Worm (Caenorhabditis elegans) whole organism, late embryonic: ENCODE data around the gene ugt-46.

ENCODE experiments used
- F13H6.1 ChIP-seq: sonication (generic microtip); optimal IDR thresholded peaks from 2 replicates; lab custom pipeline; 2016; ENCODE audit warnings: missing genetic modification characterization, missing compliant biosample characterization
- ama-1 ChIP-seq: fragments of 150-350 bp; optimal IDR thresholded peaks from 2 replicates; lab custom pipeline; 2014
- ceh-14 ChIP-seq: sonication (generic microtip); optimal IDR thresholded peaks from 2 replicates; lab custom pipeline; 2016; ENCODE audit warnings: missing genotype, missing genetic modification characterization, missing compliant biosample characterization
- ceh-2 ChIP-seq: sonication (generic microtip); optimal IDR thresholded peaks from 2 replicates; lab custom pipeline; 2016; ENCODE audit warnings: missing genotype, missing genetic modification characterization, missing compliant biosample characterization
- fkh-10 ChIP-seq: fragments of 150-350 bp; optimal IDR thresholded peaks from 2 replicates; lab custom pipeline; 2014; ENCODE audit warnings: missing biosample characterization, missing genetic modification reagents, missing genetic modification characterization
- nhr-232 ChIP-seq: sonication (generic microtip); optimal IDR thresholded peaks from 2 replicates; lab custom pipeline; 2016; ENCODE audit warnings: missing genetic modification characterization, missing compliant biosample characterization
- sdc-2 ChIP-seq: sonication (generic microtip); optimal IDR thresholded peaks from 2 replicates; lab custom pipeline; 2016; ENCODE audit warnings: missing genotype, missing genetic modification characterization, missing compliant biosample characterization
- tbx-7 ChIP-seq: sonication (generic microtip); optimal IDR thresholded peaks from 2 replicates; lab custom pipeline; 2016; ENCODE audit warnings: missing genotype, missing genetic modification characterization, missing compliant biosample characterization

ce11 chrX:524498-524897 lies 5.6 kb downstream of the ugt-46 start:
- no peak for TF ChIP-seq nhr-232 (tag; lab: Kevin White, UChicago)
- no peak for TF ChIP-seq ceh-14 (tag; lab: Kevin White, UChicago)
- TF ChIP-seq tbx-7 (tag; lab: Kevin White, UChicago), result no peak
- TF ChIP-seq fkh-10 (GFP tag; lab: Kevin White, UChicago), result no peak
- no peak for TF ChIP-seq ceh-2
- no peak for TF ChIP-seq F13H6.1 (tag; lab: Kevin White, UChicago)
- no peak for TF ChIP-seq ama-1 (lab: Kevin White, UChicago)
- TF ChIP-seq sdc-2 (tag; lab: Kevin White, UChicago), result no peak
